Fruit fly (Drosophila melanogaster) whole organism, embryonic: ENCODE results near the gene hop.
A peak's percentile ranks its signal among the peaks of the same experiment; 100 is the strongest.

Experiments
- Aef1 ChIP-seq: fragments of 200-800 bp; sonication (Bioruptor generic); IDR thresholded peaks from 3 replicates; pipeline ENCODE4 v1.3.6; 2022; ENCODE audit warnings: missing biosample characterization, missing genetic modification characterization
- Atf-2 ChIP-seq: fragments of 200-800 bp; sonication (Bioruptor generic); optimal IDR thresholded peaks from 2 replicates; lab custom pipeline; 2016; ENCODE audit warnings: missing biosample characterization, missing genetic modification characterization
- C15 ChIP-seq: fragments of 200-800 bp; sonication (Bioruptor generic); IDR thresholded peaks from 3 replicates; pipeline ENCODE4 v1.3.6; 2022; ENCODE audit warnings: missing biosample characterization, missing genetic modification characterization
- CG10147 ChIP-seq: fragments of 200-800 bp; sonication (Bioruptor generic); optimal IDR thresholded peaks from 2 replicates; lab custom pipeline; 2019; ENCODE audit warnings: missing biosample characterization, mild to moderate bottlenecking, missing genetic modification characterization, moderate library complexity
- CG11695 ChIP-seq: fragments of 200-800 bp; sonication (Bioruptor generic); IDR thresholded peaks from 3 replicates; pipeline ENCODE4 v1.3.6; 2022; ENCODE audit warnings: missing biosample characterization, missing genetic modification characterization
- CG12071 ChIP-seq: fragments of 200-800 bp; sonication (Bioruptor generic); optimal IDR thresholded peaks from 3 replicates; lab custom pipeline; 2018; ENCODE audit warnings: missing biosample characterization, mild to moderate bottlenecking, missing genetic modification characterization
- CG15269 ChIP-seq: fragments of 200-800 bp; sonication (Bioruptor generic); optimal IDR thresholded peaks from 2 replicates; lab custom pipeline; 2018; ENCODE audit warnings: missing biosample characterization, mild to moderate bottlenecking, missing genetic modification characterization, moderate library complexity
- CG15696 ChIP-seq: fragments of 200-800 bp; sonication (Bioruptor generic); optimal IDR thresholded peaks from 2 replicates; lab custom pipeline; 2019; ENCODE audit warnings: missing biosample characterization, mild to moderate bottlenecking, missing genetic modification characterization, moderate library complexity
- CG17359 ChIP-seq: fragments of 200-800 bp; sonication (Bioruptor generic); optimal IDR thresholded peaks from 3 replicates; lab custom pipeline; 2018; ENCODE audit warnings: missing biosample characterization, mild to moderate bottlenecking, missing genetic modification characterization, moderate library complexity
- CG17568 ChIP-seq: fragments of 200-800 bp; sonication (Bioruptor generic); optimal IDR thresholded peaks from 2 replicates; lab custom pipeline; 2018; ENCODE audit warnings: missing biosample characterization, mild to moderate bottlenecking, missing genetic modification characterization, moderate library complexity
- CG17912 ChIP-seq: fragments of 200-800 bp; sonication (Bioruptor generic); optimal IDR thresholded peaks from 2 replicates; lab custom pipeline; 2018; ENCODE audit warnings: missing biosample characterization, mild to moderate bottlenecking, missing genetic modification characterization
- CG30020 ChIP-seq: fragments of 200-800 bp; optimal IDR thresholded peaks from 2 replicates; lab custom pipeline; 2019; ENCODE audit warnings: missing biosample characterization, mild to moderate bottlenecking, missing genetic modification characterization, moderate library complexity
- CG3163 ChIP-seq: fragments of 200-800 bp; sonication (Bioruptor generic); optimal IDR thresholded peaks from 3 replicates; lab custom pipeline; 2016; ENCODE audit warnings: missing biosample characterization, missing genetic modification characterization
- CG3726 ChIP-seq: fragments of 200-800 bp; sonication (Bioruptor generic); IDR thresholded peaks from 3 replicates; pipeline ENCODE4, ENCODE4 v1.3.6; 2022; ENCODE audit warnings: missing biosample characterization, missing genetic modification characterization
- CG4360 ChIP-seq: fragments of 200-800 bp; sonication (Bioruptor generic); IDR thresholded peaks from 2 replicates; pipeline ENCODE4 v1.3.6; 2022; ENCODE audit warnings: missing biosample characterization, missing genetic modification characterization
- CG6175 ChIP-seq: fragments of 200-800 bp; sonication (Bioruptor generic); IDR thresholded peaks from 3 replicates; pipeline ENCODE4 v1.3.6; 2022; ENCODE audit warnings: missing biosample characterization, missing genetic modification characterization
- CG7271 ChIP-seq: fragments of 200-800 bp; sonication (Bioruptor generic); optimal IDR thresholded peaks from 2 replicates; lab custom pipeline; 2018; ENCODE audit warnings: missing biosample characterization, mild to moderate bottlenecking, missing genetic modification characterization, moderate library complexity
- Doc2 ChIP-seq: fragments of 200-800 bp; sonication (Bioruptor generic); IDR thresholded peaks from 2 replicates; pipeline ENCODE4 v1.3.6; 2022; ENCODE audit warnings: missing biosample characterization, missing genetic modification characterization
- Elba2 ChIP-seq: fragments of 200-800 bp; sonication (Bioruptor generic); optimal IDR thresholded peaks from 3 replicates; lab custom pipeline; 2016; ENCODE audit warnings: missing biosample characterization, missing genetic modification characterization
- Fer1 ChIP-seq: fragments of 200-800 bp; sonication (Bioruptor generic); optimal IDR thresholded peaks from 2 replicates; lab custom pipeline; 2017; ENCODE audit warnings: missing biosample characterization, mild to moderate bottlenecking, missing genetic modification characterization
- GATAe ChIP-seq: fragments of 200-800 bp; sonication (Bioruptor generic); conservative IDR thresholded peaks from 2 replicates; pipeline ENCODE4 v1.3.6; 2022; ENCODE audit warnings: missing biosample characterization, missing genetic modification characterization
- Hey ChIP-seq: fragments of 200-800 bp; sonication (Bioruptor generic); optimal IDR thresholded peaks from 3 replicates; lab custom pipeline; 2018; ENCODE audit warnings: missing biosample characterization, mild to moderate bottlenecking, missing genetic modification characterization
- Mrtf ChIP-seq: fragments of 200-800 bp; sonication (Bioruptor generic); IDR thresholded peaks from 3 replicates; pipeline ENCODE4 v1.3.6; 2022; ENCODE audit warnings: missing biosample characterization, missing genetic modification characterization
- NC2β ChIP-seq: fragments of 200-800 bp; sonication (Bioruptor generic); optimal IDR thresholded peaks from 2 replicates; lab custom pipeline; 2016; ENCODE audit warnings: missing biosample characterization, missing genetic modification characterization
- Opbp ChIP-seq: fragments of 200-800 bp; sonication (Bioruptor generic); IDR thresholded peaks from 3 replicates; pipeline ENCODE4 v1.3.6; 2022; ENCODE audit warnings: missing biosample characterization, missing genetic modification characterization; ENCODE audit not compliant: partially characterized antibody
- Optix ChIP-seq: fragments of 200-800 bp; sonication (Bioruptor generic); IDR thresholded peaks from 3 replicates; pipeline ENCODE4 v1.3.6; 2022; ENCODE audit warnings: missing biosample characterization, missing genetic modification characterization
- PHDP ChIP-seq: fragments of 200-800 bp; sonication (Bioruptor generic); optimal IDR thresholded peaks from 3 replicates; lab custom pipeline; 2018; ENCODE audit warnings: missing biosample characterization, mild to moderate bottlenecking, missing genetic modification characterization, moderate library complexity
- Stat92E ChIP-seq, 3 experiments: fragments of >200 bp in 2 of 3; fragments of 200-800 bp in 1 of 3; sonication (Bioruptor generic) in 1 of 3; optimal IDR thresholded peaks; 2 replicates each; lab custom pipeline; 2017 to 2019; ENCODE audit warnings: missing biosample characterization in 3 of 3, missing genetic modification characterization in 3 of 3, mild to moderate bottlenecking in 1 of 3, moderate library complexity in 1 of 3
- Trl ChIP-seq, 3 experiments: fragments of >200 bp in 2 of 3; fragments of 200-800 bp in 1 of 3; sonication (Bioruptor generic) in 1 of 3; optimal IDR thresholded peaks; 2 replicates in 1 of 3; 3 replicates in 2 of 3; lab custom pipeline; 2016 to 2017; ENCODE audit warnings: missing biosample characterization in 1 of 3, missing genetic modification characterization in 1 of 3
- ash1 ChIP-seq: fragments of 200-800 bp; sonication (Bioruptor generic); optimal IDR thresholded peaks from 2 replicates; lab custom pipeline; 2018; ENCODE audit warnings: missing biosample characterization, mild to moderate bottlenecking, missing genetic modification characterization
- ato ChIP-seq: fragments of 200-800 bp; sonication (Bioruptor generic); IDR thresholded peaks from 2 replicates; pipeline ENCODE4 v1.3.6; 2022; ENCODE audit warnings: missing biosample characterization, missing genetic modification characterization; ENCODE audit not compliant: partially characterized antibody
- chif ChIP-seq, 2 experiments: fragments of 200-800 bp; sonication (Bioruptor generic); optimal IDR thresholded peaks; 3 replicates each; lab custom pipeline; 2016; ENCODE audit warnings: missing biosample characterization in 2 of 2, missing genetic modification characterization in 2 of 2
- croc ChIP-seq: fragments of 200-800 bp; sonication (Bioruptor generic); conservative IDR thresholded peaks from 3 replicates; pipeline ENCODE4 v1.3.6; 2022; ENCODE audit warnings: missing biosample characterization, missing genetic modification characterization
- danr ChIP-seq: fragments of 200-800 bp; sonication (Bioruptor generic); IDR thresholded peaks from 2 replicates; pipeline ENCODE4 v1.3.6; 2022; ENCODE audit warnings: missing biosample characterization, missing genetic modification characterization
- dmrt99B ChIP-seq: fragments of 200-800 bp; sonication (Bioruptor generic); optimal IDR thresholded peaks from 2 replicates; lab custom pipeline; 2018; ENCODE audit warnings: missing biosample characterization, mild to moderate bottlenecking, missing genetic modification characterization, moderate library complexity
- eve ChIP-seq, 2 experiments: fragments of >200 bp; optimal IDR thresholded peaks; 2 replicates each; lab custom pipeline; 2017; ENCODE audit warnings: missing biosample characterization in 2 of 2, missing genetic modification characterization in 2 of 2
- eyg ChIP-seq: fragments of 200-800 bp; sonication (Bioruptor generic); optimal IDR thresholded peaks from 3 replicates; lab custom pipeline; 2016; ENCODE audit warnings: missing biosample characterization, missing genetic modification characterization
- fd96Cb ChIP-seq: fragments of 200-800 bp; sonication (Bioruptor generic); optimal IDR thresholded peaks from 2 replicates; lab custom pipeline; 2018; ENCODE audit warnings: missing biosample characterization, mild to moderate bottlenecking, missing genetic modification characterization, moderate library complexity
- h ChIP-seq: fragments of >200 bp; optimal IDR thresholded peaks from 2 replicates; lab custom pipeline; 2017
- ham ChIP-seq: fragments of 200-800 bp; sonication (Bioruptor generic); IDR thresholded peaks from 2 replicates; pipeline ENCODE4 v1.3.6; 2022; ENCODE audit warnings: missing biosample characterization, missing genetic modification characterization
- jigr1 ChIP-seq: fragments of 200-800 bp; sonication (Bioruptor generic); IDR thresholded peaks from 3 replicates; pipeline ENCODE4 v1.3.6; 2022; ENCODE audit warnings: missing biosample characterization, missing genetic modification characterization
- jumu ChIP-seq: fragments of 200-800 bp; sonication (Bioruptor generic); optimal IDR thresholded peaks from 3 replicates; lab custom pipeline; 2016; ENCODE audit warnings: missing biosample characterization, missing genetic modification characterization
- kni ChIP-seq: fragments of 200-800 bp; sonication (Bioruptor generic); optimal IDR thresholded peaks from 3 replicates; lab custom pipeline; 2017; ENCODE audit warnings: mild to moderate bottlenecking, missing biosample characterization, missing genetic modification reagents, missing genetic modification characterization
- pita ChIP-seq: fragments of 200-800 bp; sonication (Bioruptor generic); optimal IDR thresholded peaks from 2 replicates; lab custom pipeline; 2017; ENCODE audit warnings: missing biosample characterization, mild to moderate bottlenecking, missing genetic modification characterization
- repo ChIP-seq: fragments of 200-800 bp; sonication (Bioruptor generic); optimal IDR thresholded peaks from 2 replicates; lab custom pipeline; 2016; ENCODE audit warnings: missing biosample characterization, missing genetic modification characterization
- rib ChIP-seq: fragments of 200-800 bp; sonication (Bioruptor generic); IDR thresholded peaks from 2 replicates; pipeline ENCODE4 v1.3.6; 2022; ENCODE audit warnings: missing biosample characterization, missing genetic modification characterization
- salm ChIP-seq: fragments of 200-800 bp; sonication (Bioruptor generic); optimal IDR thresholded peaks from 2 replicates; lab custom pipeline; 2018; ENCODE audit warnings: missing biosample characterization, mild to moderate bottlenecking, missing genetic modification characterization
- schlank ChIP-seq: fragments of 200-800 bp; sonication (Bioruptor generic); optimal IDR thresholded peaks from 2 replicates; lab custom pipeline; 2018; ENCODE audit warnings: missing biosample characterization, mild to moderate bottlenecking, missing genetic modification characterization
- shn ChIP-seq: fragments of 200-800 bp; sonication (Bioruptor generic); optimal IDR thresholded peaks from 3 replicates; lab custom pipeline; 2016; ENCODE audit warnings: missing biosample characterization, missing genetic modification characterization
- sr ChIP-seq: fragments of 200-800 bp; sonication (Bioruptor generic); IDR thresholded peaks from 3 replicates; pipeline ENCODE4 v1.3.6; 2022; ENCODE audit warnings: missing biosample characterization, missing genetic modification characterization
- toy ChIP-seq: fragments of 200-800 bp; sonication (Bioruptor generic); IDR thresholded peaks from 2 replicates; pipeline ENCODE4 v1.3.6; 2022; ENCODE audit warnings: missing biosample characterization, missing genetic modification characterization
- vfl ChIP-seq: fragments of 200-800 bp; sonication (Bioruptor generic); optimal IDR thresholded peaks from 2 replicates; lab custom pipeline; 2016; ENCODE audit warnings: missing biosample characterization, missing genetic modification characterization

hop gene

dm6 chrX:11355708-11356174 is 12.2 kb downstream of the hop start, which contains the start of gene dsh (continued):
- TF ChIP-seq dmrt99B (tag; lab: Kevin White, UChicago), result no peak
- TF ChIP-seq Stat92E (GFP tag; optimal IDR thresholded peaks at IDR 0.05; lab: Kevin White, UChicago), result peak in 1 of 3 experiments; percentile 1
- TF ChIP-seq vfl, result no peak
- TF ChIP-seq CG6175 (GFP tag; lab: Robert Waterston, UW), result no peak
- TF ChIP-seq CG15269 (tag; lab: Kevin White, UChicago), result no peak
- no peak for TF ChIP-seq C15
- no peak for TF ChIP-seq CG17912 (GFP tag; lab: Kevin White, UChicago)
- no peak for TF ChIP-seq Atf-2 (GFP tag; lab: Kevin White, UChicago)
- TF ChIP-seq CG17568 (GFP tag; lab: Kevin White, UChicago), result no peak
- no peak for TF ChIP-seq Aef1 (GFP tag; lab: Robert Waterston, UW)
- TF ChIP-seq CG11695, result no peak
- peak; percentile 38 for TF ChIP-seq CG30020
- TF ChIP-seq NC2β (GFP tag; lab: Kevin White, UChicago), result no peak
- no peak for TF ChIP-seq Trl (optimal IDR thresholded peaks at IDR 0.05; lab: Kevin White, UChicago)
- TF ChIP-seq Trl (GFP tag; optimal IDR thresholded peaks at IDR 0.05; lab: Kevin White, UChicago), result no peak
- TF ChIP-seq Doc2 (GFP tag; lab: Robert Waterston, UW), result no peak
- TF ChIP-seq CG15696, result no peak
- TF ChIP-seq shn (GFP tag; lab: Kevin White, UChicago), result no peak
- no peak for TF ChIP-seq repo (GFP tag; lab: Kevin White, UChicago)
- no peak for TF ChIP-seq Optix
- TF ChIP-seq pita, result no peak
- TF ChIP-seq Elba2 (GFP tag; lab: Kevin White, UChicago), result peak; percentile 34
- no peak for TF ChIP-seq CG4360 (GFP tag; lab: Robert Waterston, UW)
- TF ChIP-seq Hey (tag; lab: Kevin White, UChicago), result no peak
- no peak for TF ChIP-seq toy
- no peak for TF ChIP-seq CG17359 (tag; lab: Kevin White, UChicago)
- no peak for TF ChIP-seq ham
- TF ChIP-seq chif (GFP tag; optimal IDR thresholded peaks at IDR 0.05; lab: Kevin White, UChicago), result no peak
- no peak for TF ChIP-seq salm
- TF ChIP-seq fd96Cb (tag; lab: Kevin White, UChicago), result no peak
- no peak for TF ChIP-seq eyg (GFP tag; lab: Kevin White, UChicago)
- TF ChIP-seq kni (GFP tag; lab: Kevin White, UChicago), result no peak
- no peak for TF ChIP-seq h (lab: Kevin White, UChicago)
- no peak for TF ChIP-seq CG7271 (tag; lab: Kevin White, UChicago)
- TF ChIP-seq Mrtf (GFP tag; lab: Robert Waterston, UW), result no peak
- TF ChIP-seq rib (GFP tag; lab: Robert Waterston, UW), result no peak
- TF ChIP-seq CG3163 (GFP tag; lab: Kevin White, UChicago), result no peak
- TF ChIP-seq croc (GFP tag; lab: Robert Waterston, UW), result no peak
- TF ChIP-seq CG10147 (GFP tag; lab: Kevin White, UChicago), result no peak
- no peak for TF ChIP-seq sr (GFP tag; lab: Robert Waterston, UW)
- TF ChIP-seq eve (GFP tag; optimal IDR thresholded peaks at IDR 0.05; lab: Kevin White, UChicago), result no peak
- no peak for TF ChIP-seq ash1 (GFP tag; lab: Kevin White, UChicago)
- TF ChIP-seq Opbp, result 0 out of 3 replicates have a peak, but pooled peaks have one; percentile 6
- no peak for TF ChIP-seq jumu (GFP tag; lab: Kevin White, UChicago)
- no peak for TF ChIP-seq Fer1 (GFP tag; lab: Kevin White, UChicago)
- TF ChIP-seq schlank, result no peak
- no peak for TF ChIP-seq GATAe
- TF ChIP-seq PHDP, result no peak
- no peak for TF ChIP-seq CG3726 (GFP tag; lab: Robert Waterston, UW)
- TF ChIP-seq jigr1 (GFP tag; lab: Robert Waterston, UW), result no peak
- TF ChIP-seq ato, result no peak
- TF ChIP-seq danr (GFP tag; lab: Robert Waterston, UW), result no peak
- TF ChIP-seq CG12071 (GFP tag; lab: Kevin White, UChicago), result no peak
